Fruit fly (Drosophila melanogaster) ovary, adult (tissue): ENCODE measurements around the gene Rab11.

Source experiments
- CG17801 ChIP-seq: fragments of 200-800 bp; optimal IDR thresholded peaks from 2 replicates; lab custom pipeline; 2019; ENCODE audit warnings: missing biosample characterization, mild to moderate bottlenecking, missing genetic modification characterization, moderate library complexity; ENCODE audit not compliant: partially characterized antibody

Gene Rab11

DNA sequence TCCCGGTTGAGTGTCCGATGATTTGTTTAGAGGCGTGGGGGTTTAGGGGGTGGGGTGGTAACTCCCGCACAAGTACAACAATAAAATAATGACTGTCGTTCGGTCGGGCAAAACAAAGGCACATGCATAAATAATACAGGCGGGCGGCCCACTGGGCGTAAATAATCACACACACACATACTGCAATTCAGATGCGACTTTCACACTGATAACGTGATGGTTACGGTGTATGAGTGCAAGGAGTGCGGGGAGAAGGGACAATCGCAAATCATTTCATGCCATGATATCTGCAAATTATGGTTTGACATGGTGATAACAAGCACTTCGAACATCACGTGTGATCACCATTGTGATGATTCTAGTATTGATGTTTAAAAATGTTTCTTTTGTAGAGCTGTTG, 38.9 kb downstream of the Rab11 start:
- TF ChIP-seq CG17801 (GFP tag; lab: Kevin White, UChicago), result no peak

DNA sequence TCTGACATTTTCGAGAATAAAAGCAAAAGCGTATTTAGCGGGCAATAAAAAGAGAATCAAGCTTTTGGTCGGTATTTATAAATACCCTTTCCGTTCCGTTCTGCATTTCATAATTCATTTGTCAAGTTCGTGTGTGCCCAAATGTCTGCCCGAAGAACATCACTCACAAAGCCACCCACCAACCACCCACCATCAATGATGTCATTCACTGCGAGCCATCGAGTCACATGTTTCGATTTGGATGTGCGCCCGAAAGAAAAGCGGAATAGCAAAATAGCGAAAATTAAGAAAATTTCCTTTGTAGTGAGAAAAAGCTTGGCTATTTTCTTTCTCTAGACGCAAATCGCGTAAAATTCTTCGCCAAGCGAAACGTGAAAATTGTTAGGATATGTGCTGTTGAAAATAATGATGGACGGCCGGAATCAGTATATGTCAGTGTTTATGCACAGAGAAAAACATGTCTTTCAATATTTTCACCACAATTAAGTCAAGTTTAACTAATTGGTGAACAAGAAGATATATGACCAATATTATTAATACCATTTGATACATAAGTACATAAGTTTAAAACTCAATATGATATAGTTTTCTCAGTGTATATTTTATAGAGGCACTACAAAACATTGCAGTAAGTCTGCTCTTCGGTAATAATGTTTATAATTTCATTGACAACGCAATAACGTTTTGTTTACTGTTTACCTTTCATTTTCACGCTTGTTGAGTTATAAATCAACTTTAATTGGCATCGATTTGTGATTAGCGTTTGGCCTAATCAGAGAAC, 40.1 kb downstream of the Rab11 start:
- peak; percentile 43 for TF ChIP-seq CG17801 (GFP tag; lab: Kevin White, UChicago)

DNA sequence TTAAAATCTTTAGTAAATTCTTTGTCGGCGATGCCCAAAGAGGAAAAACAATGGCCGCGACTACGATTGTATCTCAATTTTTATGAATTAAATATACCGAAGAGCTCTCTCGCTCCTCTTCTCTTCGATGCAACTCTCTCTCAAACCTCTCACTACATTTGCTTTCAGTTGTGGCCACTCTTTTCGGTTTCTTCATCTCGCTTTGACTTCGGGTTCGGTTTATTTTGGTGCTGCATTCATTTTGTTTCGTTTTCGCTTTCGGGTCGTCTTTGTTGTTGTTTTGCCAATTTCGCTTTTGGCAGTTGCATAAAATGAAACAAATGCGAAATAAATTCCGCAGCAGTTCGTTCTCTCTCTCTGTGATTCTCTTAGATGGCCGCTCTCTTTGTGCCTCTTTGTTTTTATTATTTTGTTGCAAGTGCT, 41.7 kb downstream of the Rab11 start:
- TF ChIP-seq CG17801 (GFP tag; lab: Kevin White, UChicago), result peak; percentile 99

DNA sequence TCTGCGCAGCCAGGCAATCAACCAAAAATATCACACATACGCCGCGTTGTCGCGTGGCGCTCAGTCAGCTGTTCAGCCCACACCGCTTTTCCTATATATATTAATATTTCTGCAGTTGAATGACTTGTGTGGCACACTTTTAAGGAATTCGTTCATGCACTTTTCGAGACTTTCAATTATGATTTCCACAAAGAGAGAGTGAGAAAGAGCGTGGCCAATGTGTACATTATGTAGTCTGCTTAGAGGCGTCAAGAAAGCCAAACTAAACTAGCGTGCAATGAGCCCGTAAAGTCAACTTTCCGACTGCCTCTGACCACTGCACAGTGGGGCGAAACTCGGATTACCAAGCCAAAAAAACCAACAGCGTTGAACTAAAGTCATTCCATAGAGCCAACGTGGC, 42.9 kb downstream of the Rab11 start:
- TF ChIP-seq CG17801 (GFP tag; lab: Kevin White, UChicago), result no peak

DNA sequence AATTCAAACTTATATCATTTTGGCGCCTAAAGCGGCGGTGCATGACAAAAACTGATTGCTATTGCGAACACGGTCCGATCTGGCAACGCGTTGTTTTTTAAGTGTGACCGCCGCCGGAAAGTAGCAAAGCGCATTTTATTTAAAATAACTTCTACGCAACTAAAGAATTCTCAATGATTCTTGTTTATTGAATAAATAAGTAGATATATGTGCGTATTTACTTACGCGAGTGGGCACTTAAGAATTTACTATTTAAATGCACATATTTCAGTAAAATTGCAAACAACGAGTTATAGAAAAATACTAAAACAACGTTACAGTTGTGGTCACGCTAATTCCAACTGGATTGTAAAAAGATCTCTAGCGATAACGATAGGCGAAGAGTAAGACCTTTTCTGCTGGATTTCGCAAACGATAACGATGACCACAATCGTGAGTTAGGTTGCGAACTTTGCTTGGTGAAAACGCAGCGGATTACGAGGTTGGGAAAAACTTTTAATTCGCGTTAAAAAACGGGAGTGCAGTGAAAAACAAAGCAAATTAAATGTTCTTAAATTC, 44.8 kb downstream of the Rab11 start:
- TF ChIP-seq CG17801 (GFP tag; lab: Kevin White, UChicago), result no peak

DNA sequence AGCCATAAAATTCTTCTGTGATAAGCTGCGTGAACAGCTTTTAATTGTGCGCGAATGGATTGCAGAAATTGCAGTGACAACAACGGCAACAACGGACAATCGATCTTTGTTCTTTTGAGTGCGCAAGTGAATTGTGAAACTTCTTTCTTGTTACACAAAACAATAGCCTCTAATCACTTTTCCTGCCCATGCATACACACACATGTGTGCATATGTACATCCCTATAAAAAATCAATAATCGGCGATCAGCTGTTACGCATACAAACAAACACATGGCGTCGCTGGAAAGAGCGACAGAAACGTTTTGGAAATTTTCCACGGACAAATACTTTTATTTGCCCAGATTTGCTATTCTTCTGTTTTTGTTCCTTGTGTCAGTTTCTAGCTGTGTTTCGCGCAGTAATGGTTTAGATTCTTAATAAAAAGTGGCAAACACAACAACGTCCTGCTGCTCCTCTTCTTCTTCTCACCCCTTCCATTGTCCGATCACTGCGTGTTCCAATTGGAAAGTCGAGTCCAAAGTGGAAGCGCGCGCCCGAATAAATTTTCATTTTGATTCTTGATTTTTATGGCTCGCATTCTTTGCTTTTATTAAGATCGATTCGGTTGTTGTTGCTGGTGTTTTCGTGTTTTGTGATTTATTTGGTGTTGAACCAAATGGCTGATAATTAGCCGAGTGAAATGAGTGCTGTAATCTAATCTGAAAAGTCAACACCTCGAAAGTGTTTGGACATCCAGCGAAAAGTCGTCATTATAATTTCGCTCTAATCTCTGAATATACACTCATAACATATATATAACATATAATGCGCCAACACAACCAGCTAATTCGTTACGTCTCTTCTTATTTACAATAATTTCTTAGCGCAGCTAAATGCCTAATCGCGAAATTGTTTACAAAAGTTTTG, 45.6 kb downstream of the Rab11 start:
- TF ChIP-seq CG17801 (GFP tag; lab: Kevin White, UChicago), result peak; percentile 64

DNA sequence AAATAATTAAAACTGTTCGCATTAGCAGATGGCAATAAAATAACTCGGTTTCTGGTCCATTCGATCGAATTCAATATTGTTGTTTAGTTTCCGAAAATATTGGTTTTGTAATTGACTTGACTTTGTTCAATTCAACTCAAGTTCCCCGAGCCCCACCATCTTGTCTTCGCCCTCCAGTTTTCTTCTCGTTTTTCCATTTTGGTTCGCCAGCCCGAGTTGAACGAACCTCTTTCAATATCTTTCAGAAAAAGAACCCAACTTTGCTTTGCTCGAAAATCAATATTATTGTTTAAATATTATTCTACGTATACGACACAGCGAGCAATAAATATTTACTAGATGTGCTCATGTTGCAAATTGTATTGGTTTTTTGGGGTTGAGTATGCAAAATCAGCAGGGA, 47.4 kb downstream of the Rab11 start:
- TF ChIP-seq CG17801 (GFP tag; lab: Kevin White, UChicago), result no peak

DNA sequence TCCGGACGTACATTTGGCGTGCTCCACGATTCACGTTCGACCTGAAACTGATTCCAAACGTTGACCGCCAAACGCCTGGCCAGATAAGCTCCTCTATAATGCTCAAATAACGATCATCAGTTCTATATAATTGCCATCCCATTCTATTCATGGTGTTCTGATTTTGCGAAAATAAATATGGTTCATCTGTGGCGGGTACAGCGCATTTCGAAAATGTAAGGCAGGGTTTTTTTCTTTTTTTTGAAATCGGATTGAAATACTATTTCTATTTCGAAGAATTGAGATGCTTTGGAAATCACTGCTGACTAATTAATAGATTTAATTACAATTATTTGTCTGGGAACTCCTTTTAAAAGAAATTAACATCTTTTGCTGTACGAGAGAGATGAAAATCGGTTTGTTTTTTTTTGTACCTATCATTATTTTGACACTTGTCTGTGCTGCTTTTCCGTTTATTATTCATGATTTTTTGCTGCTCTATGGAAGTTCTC, 49.9 kb downstream of the Rab11 start, which contains the start of gene cDIP:
TSS of gene cDIP (minus strand) at position 51 of the 491 bp plus-strand sequence.
- TF ChIP-seq CG17801 (GFP tag; lab: Kevin White, UChicago), result no peak

DNA sequence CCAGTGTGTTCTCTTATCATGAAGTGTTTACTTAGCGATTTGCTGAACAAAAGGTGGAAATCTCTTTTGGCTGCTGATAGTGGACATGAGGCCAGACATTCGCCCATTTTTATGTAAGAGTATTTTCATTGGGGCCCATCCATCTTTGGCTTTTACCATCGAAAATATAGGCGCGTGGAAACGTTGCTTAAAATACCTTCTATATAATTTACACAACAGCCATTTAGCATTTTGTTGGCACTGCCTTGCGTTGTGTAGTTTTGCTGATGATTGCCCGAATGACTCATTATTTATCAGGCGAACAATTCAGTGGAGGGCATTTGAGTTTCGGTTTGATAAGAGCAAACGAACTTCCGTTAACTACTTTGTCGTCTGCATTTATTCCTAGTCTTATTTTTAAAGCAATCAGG, 50.4 kb downstream of the Rab11 start:
- TF ChIP-seq CG17801 (GFP tag; lab: Kevin White, UChicago), result no peak

DNA sequence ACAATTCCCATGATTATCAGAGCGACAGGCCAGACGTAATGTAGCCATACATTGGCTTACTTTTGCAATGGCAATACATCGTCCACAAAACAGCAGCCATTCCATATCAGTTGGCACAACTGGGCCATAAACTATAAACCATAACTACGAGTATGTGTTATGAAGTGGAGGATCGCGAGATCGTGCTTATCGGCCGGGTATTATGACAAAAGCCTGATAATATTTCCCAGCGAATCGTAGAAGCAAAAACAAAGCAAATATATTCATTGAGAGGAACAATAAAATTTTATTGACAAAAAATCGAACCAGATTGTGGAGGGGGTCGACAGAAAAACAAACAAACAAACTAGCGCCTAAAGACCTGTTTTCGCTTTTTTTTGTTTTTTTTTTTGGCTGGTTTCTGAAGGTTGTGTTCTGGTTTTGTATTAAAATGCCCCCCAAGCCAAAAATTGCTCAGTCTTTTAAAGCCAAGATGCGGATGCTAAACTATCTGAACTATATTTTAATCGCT, 52.2 kb downstream of the Rab11 start, which contains the start of gene CG5810:
TSS of gene CG5810 (plus strand) at position 461 of the 511 bp plus-strand sequence.
- TF ChIP-seq CG17801 (GFP tag; lab: Kevin White, UChicago), result no peak
